Worm (Caenorhabditis elegans): ENCODE measurements around the gene B0454.5.

The B0454.5 gene

DNA sequence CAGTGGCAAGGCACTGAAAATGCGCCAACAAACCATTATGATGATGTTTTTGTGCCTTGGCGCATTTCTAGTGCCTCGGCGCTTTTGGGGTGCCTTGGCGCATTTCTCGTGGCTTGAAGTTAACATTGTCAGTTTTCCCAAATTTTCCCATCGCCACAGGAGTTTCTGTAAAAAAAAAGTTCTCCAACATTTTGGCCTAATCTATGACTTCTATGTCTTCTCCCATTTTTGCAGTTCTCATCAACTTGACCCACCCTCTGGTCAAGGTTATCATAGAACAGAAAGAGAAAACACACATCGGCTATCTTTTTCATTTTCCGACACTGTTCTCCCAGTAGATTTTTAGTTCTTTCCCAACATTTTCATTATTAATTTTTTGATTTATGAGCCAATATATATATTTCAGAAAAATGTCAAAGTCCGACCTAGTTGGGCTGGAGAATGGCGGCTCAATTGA is at the start of gene B0454.5, which contains the start of gene B0454.26:
TSS of gene B0454.5 (plus strand) at position 407 of the 457 bp plus-strand sequence.
TSS of gene B0454.26 (minus strand) at position 101 of the 457 bp plus-strand sequence.
- TF ChIP-seq hnd-1 (tag; optimal IDR thresholded peaks at IDR 0.05) (no peak), hmg-4 (GFP tag; optimal IDR thresholded peaks at IDR 0.05) (no peak)

DNA sequence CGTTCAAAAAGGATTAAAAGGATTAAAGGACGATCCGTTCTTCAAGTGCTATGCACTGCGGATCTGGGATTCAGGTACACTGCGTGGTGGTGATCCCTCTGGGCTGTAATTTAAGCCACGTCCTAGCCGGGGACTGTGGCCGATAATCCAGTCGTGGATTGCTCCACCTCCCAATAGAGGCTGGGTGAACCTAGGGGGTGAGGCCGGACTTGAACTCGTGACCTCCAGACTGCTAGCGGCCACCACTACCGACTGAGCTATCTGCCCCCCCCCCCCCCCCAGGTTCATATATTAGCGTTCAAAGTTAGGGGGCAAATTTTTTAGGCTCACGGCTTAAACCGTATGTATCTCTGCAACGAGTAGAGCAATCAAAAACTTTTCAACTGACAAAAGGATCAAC is 49.6 kb upstream of the B0454.5 start:
- TF ChIP-seq ceh-36 (tag; optimal IDR thresholded peaks at IDR 0.05): peak; percentile 39

DNA sequence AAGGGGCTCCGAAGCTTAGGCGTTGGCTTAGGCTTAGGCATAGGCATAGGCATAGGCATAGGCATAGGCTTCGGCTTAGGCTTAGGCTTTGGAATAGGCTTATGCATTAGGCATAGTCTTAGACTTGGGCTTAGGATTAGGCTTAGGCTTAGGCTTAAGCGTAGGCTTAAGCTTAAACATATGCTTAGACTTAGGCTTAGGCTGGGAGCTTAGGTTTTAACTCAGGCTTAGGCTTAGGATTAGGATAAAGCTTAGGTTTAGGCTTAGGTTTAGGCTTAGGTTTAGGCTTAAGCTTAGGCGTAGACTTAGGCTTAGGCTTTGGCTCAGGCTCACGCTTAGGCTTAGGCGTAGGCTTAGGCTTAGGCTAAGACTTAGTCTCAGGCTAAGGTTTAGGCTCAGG is 48.6 kb upstream of the B0454.5 start:
- TF ChIP-seq scrt-1 (GFP tag; IDR thresholded peaks at IDR 0.05) (no peak), ceh-36 (tag; optimal IDR thresholded peaks at IDR 0.05) (peak; percentile 87), tbx-11 (GFP tag; IDR thresholded peaks at IDR 0.05) (no peak)

DNA sequence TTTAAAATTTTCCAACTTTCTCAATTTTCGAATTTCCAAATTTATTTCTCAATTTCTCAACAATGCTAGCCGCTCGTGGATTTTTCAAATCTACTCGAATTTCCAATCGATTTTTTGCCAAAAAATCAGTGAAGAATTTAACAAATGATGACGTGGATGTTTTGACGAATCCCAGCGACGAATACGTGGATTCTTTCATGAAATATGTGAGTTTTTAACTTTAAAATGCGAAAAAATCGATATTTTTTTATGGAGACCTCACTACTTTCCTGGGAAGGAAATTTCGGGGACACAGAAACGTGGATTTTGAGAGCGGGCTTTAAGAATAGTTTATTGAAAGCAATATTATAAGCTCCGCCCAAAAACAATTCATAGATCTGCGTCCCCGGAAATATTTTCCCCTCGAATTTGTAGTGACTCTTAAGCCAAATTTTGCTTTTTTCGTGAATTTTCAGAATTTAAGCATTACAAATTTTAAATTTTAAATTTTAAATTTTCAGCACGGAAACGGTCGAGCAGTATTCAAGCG is 47.0 kb upstream of the B0454.5 start, which contains the start of gene K08A2.2:
TSS of gene K08A2.2 (plus strand) at position 51 of the 529 bp plus-strand sequence.
- TF ChIP-seq scrt-1 (GFP tag; IDR thresholded peaks at IDR 0.05) (no peak), pes-1 (GFP tag; IDR thresholded peaks at IDR 0.05) (peak; percentile 62)

DNA sequence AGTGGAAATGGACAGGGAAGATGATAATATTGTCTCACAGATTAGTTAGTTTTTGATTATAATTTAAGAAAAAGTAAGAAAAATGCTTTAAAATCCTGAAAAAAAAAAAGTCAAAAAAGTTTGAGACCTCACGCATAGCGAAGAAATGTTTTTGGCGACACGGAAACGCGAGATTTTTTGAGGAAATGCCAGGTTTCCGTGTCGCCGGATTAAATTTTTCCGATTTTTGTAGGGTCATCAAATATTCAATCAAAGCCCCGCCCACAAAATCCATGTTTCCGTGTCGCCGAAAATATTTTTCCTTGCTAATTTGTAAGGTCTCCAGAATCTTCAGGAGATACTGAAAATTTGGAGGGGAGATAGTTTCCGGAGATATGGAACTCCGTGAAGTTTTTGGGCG is 46.4 kb upstream of the B0454.5 start:
- TF ChIP-seq ama-1 (optimal IDR thresholded peaks at IDR 0.05) (no peak), B0310.2 (tag; optimal IDR thresholded peaks at IDR 0.05) (no peak), ets-7 (tag; optimal IDR thresholded peaks at IDR 0.05) (no peak), aly-1 (tag; optimal IDR thresholded peaks at IDR 0.05) (no peak), flt-1 (GFP tag; IDR thresholded peaks at IDR 0.05) (no peak), tbx-11 (GFP tag; IDR thresholded peaks at IDR 0.05) (no peak), tra-4 (tag; optimal IDR thresholded peaks at IDR 0.05) (no peak), hnd-1 (tag; optimal IDR thresholded peaks at IDR 0.05) (no peak), tbx-37 (GFP tag; conservative IDR thresholded peaks at IDR 0.05) (no peak), hmg-4 (GFP tag; optimal IDR thresholded peaks at IDR 0.05) (no peak), scrt-1 (GFP tag; IDR thresholded peaks at IDR 0.05) (no peak), hmbx-1 (tag; optimal IDR thresholded peaks at IDR 0.05) (no peak), pes-1 (GFP tag; IDR thresholded peaks at IDR 0.05) (no peak), sea-1 (GFP tag; conservative IDR thresholded peaks at IDR 0.05) (no peak)

ce11 chrII:2994590-2995392 is 43.9 kb upstream of the B0454.5 start:
- no peak for TF ChIP-seq ets-7 (tag; optimal IDR thresholded peaks at IDR 0.05)
- no peak for TF ChIP-seq hnd-1 (tag; optimal IDR thresholded peaks at IDR 0.05)
- TF ChIP-seq sea-1 (GFP tag; conservative IDR thresholded peaks at IDR 0.05): no peak
- no peak for TF ChIP-seq ceh-36 (tag; optimal IDR thresholded peaks at IDR 0.05)
- TF ChIP-seq scrt-1 (GFP tag; IDR thresholded peaks at IDR 0.05): no peak
- TF ChIP-seq tra-4 (tag; optimal IDR thresholded peaks at IDR 0.05): no peak
- no peak for TF ChIP-seq aly-1 (tag; optimal IDR thresholded peaks at IDR 0.05)
- no peak for TF ChIP-seq tbx-11 (GFP tag; IDR thresholded peaks at IDR 0.05)
- no peak for TF ChIP-seq hmbx-1 (tag; optimal IDR thresholded peaks at IDR 0.05)

DNA sequence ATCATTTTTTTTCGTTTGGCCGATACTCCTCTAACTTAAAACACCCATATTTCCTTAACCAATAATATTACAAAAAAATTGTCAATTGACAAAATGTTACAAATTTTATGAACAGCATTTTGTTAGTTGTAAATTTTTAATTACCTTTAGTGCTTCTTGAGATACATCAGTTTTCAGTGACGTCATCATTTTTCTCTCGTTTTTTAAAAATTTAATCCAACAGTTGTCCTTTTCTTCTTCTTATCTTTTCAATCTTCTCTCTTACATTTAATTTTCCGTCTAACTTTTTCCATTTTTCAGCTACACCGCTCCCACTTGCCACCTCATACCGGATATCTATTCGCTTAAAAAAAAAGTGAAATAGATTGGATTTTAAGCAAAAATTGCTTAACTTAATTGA is 41.9 kb upstream of the B0454.5 start, which contains the start of gene lido-8:
TSS of gene lido-8 (plus strand) at position 301 of the 400 bp plus-strand sequence.
- TF ChIP-seq ceh-13 (GFP tag; optimal IDR thresholded peaks at IDR 0.05) (no peak), pes-1 (GFP tag; IDR thresholded peaks at IDR 0.05) (no peak), sea-1 (GFP tag; conservative IDR thresholded peaks at IDR 0.05) (no peak), hmbx-1 (tag; optimal IDR thresholded peaks at IDR 0.05) (no peak), B0310.2 (tag; optimal IDR thresholded peaks at IDR 0.05) (no peak), ets-7 (tag; optimal IDR thresholded peaks at IDR 0.05) (no peak), aly-1 (tag; optimal IDR thresholded peaks at IDR 0.05) (no peak), tbx-11 (GFP tag; IDR thresholded peaks at IDR 0.05) (no peak), hmg-4 (GFP tag; optimal IDR thresholded peaks at IDR 0.05) (no peak), ceh-36 (tag; optimal IDR thresholded peaks at IDR 0.05) (no peak), tbx-37 (GFP tag; conservative IDR thresholded peaks at IDR 0.05) (no peak), F13C5.2 (tag; optimal IDR thresholded peaks at IDR 0.05) (no peak), ama-1 (optimal IDR thresholded peaks at IDR 0.05) (no peak)

DNA sequence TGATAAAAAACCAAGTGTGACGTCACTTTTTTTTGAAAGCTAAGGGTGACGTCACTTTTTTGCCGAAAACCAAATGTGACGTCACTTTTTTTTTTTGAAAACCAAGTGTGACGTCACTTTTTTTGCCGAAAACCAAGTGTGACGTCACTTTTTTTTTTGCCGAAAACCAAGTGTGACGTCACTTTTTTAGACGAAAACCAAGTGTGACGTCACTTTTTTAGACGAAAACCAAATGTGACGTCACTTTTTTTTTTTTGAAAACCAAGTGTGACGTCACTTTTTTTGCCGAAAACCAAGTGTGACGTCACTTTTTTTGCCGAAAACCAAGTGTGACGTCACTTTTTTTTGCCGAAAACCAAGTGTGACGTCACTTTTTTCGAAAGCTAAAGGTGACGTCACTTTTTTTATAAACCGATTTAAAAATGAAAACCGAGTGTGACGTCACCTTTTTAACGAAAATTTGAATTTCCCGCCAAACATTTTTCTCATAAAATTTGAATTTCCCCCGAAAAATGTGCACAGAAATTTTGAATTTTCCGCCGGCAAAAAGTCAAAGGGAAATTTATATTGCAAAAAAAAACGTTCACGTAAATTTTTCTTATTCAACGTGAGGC is 40.7 kb upstream of the B0454.5 start:
- TF ChIP-seq hnd-1 (tag; optimal IDR thresholded peaks at IDR 0.05) (no peak), aly-1 (tag; optimal IDR thresholded peaks at IDR 0.05) (no peak), tbx-37 (GFP tag; conservative IDR thresholded peaks at IDR 0.05) (no peak), sea-1 (GFP tag; conservative IDR thresholded peaks at IDR 0.05) (no peak), B0310.2 (tag; optimal IDR thresholded peaks at IDR 0.05) (no peak), ceh-36 (tag; optimal IDR thresholded peaks at IDR 0.05) (no peak), ama-1 (optimal IDR thresholded peaks at IDR 0.05) (no peak), ceh-13 (GFP tag; optimal IDR thresholded peaks at IDR 0.05) (no peak)

All from whole organism, early embryonic.